Worm (Caenorhabditis elegans): ENCODE results near the gene tig-3.

Gene tig-3

ce11 chrII:15232705-15233104 lies 18.9 kb downstream of the tig-3 start, which contains the start of gene Y46E12BL.2 (continued):
- TF ChIP-seq hlh-13 (GFP tag; optimal IDR thresholded peaks at IDR 0.05), result no peak
- TF ChIP-seq ceh-22 (tag; optimal IDR thresholded peaks at IDR 0.05), result no peak
- no peak for TF ChIP-seq dmd-4 (tag; optimal IDR thresholded peaks at IDR 0.05; ENCODE audit: borderline replicate concordance)
- no peak for TF ChIP-seq lin-11 (tag; optimal IDR thresholded peaks at IDR 0.05)
- no peak for TF ChIP-seq pros-1 (tag; optimal IDR thresholded peaks at IDR 0.05)
- peak; percentile 39 for TF ChIP-seq F13H6.1 (tag; optimal IDR thresholded peaks at IDR 0.05)
- no peak for TF ChIP-seq ceh-6 (GFP tag; optimal IDR thresholded peaks at IDR 0.05)
- no peak for TF ChIP-seq ceh-9 (tag; optimal IDR thresholded peaks at IDR 0.05)
- no peak for TF ChIP-seq elt-2 (tag; optimal IDR thresholded peaks at IDR 0.05)
- no peak for TF ChIP-seq dve-1 (tag; optimal IDR thresholded peaks at IDR 0.05)
- no peak for TF ChIP-seq ahr-1 (tag; optimal IDR thresholded peaks at IDR 0.05)
- no peak for TF ChIP-seq K02D7.2 (tag; optimal IDR thresholded peaks at IDR 0.05)
- peak; percentile 81 for TF ChIP-seq ceh-2 (tag; optimal IDR thresholded peaks at IDR 0.05)
- TF ChIP-seq unc-42 (tag; optimal IDR thresholded peaks at IDR 0.05), result peak; percentile 62
- TF ChIP-seq K09A11.1 (tag; optimal IDR thresholded peaks at IDR 0.05; ENCODE audit: insufficient read depth), result no peak
- peak; percentile 74 for TF ChIP-seq tbx-2 (tag; optimal IDR thresholded peaks at IDR 0.05)
- TF ChIP-seq fkh-10 (GFP tag; optimal IDR thresholded peaks at IDR 0.05), result no peak
- TF ChIP-seq eyg-1 (tag; optimal IDR thresholded peaks at IDR 0.05), result no peak
- TF ChIP-seq gmeb-2 (tag; optimal IDR thresholded peaks at IDR 0.05), result peak; percentile 13
- TF ChIP-seq ama-1 (optimal IDR thresholded peaks at IDR 0.05), result no peak

ce11 chrII:15229785-15230393 lies 21.7 kb downstream of the tig-3 start, which contains the start of gene spsb-2:
Gene spsb-2, plus strand, starts transcription at chrII:15230343.
- TF ChIP-seq unc-55 (GFP tag; optimal IDR thresholded peaks at IDR 0.05) (no peak), C38D4.7 (GFP tag; optimal IDR thresholded peaks at IDR 0.05) (no peak), ama-1 (optimal IDR thresholded peaks at IDR 0.05) (no peak)

DNA sequence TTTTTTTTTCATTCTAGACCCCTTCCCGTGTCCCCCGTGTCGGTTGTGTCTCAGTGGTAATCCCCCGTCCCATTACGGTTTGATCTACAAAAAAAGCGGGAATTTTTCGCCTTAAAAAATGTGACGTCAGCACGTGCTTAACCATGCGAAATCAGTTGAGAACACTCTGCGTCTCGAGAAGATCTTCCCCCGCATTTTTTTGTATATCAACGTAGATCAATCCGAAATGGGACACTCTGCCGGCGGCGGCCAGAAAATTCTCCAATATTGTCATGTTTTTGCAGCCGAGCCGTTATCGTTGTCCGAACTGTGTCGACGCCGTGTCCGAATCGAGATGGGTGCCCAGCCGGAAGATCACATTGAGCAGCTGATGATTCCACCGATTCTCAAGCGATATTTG lies 23.6 kb downstream of the tig-3 start:
- TF ChIP-seq rnt-1 (tag; optimal IDR thresholded peaks at IDR 0.05) (no peak), madf-2 (tag; optimal IDR thresholded peaks at IDR 0.05) (no peak), che-1 (tag; optimal IDR thresholded peaks at IDR 0.05) (no peak), ceh-19 (GFP tag; optimal IDR thresholded peaks at IDR 0.05) (no peak), nhr-232 (tag; optimal IDR thresholded peaks at IDR 0.05) (no peak), ceh-14 (tag; optimal IDR thresholded peaks at IDR 0.05) (no peak), pax-1 (tag; optimal IDR thresholded peaks at IDR 0.05) (no peak), fkh-6 (tag; optimal IDR thresholded peaks at IDR 0.05) (no peak), ets-4 (tag; optimal IDR thresholded peaks at IDR 0.05) (no peak), gmeb-2 (tag; optimal IDR thresholded peaks at IDR 0.05) (no peak), T23F11.4 (GFP tag; optimal IDR thresholded peaks at IDR 0.05) (no peak), ceh-18 (tag; optimal IDR thresholded peaks at IDR 0.05) (no peak), lim-6 (tag; optimal IDR thresholded peaks at IDR 0.05) (no peak), odd-2 (tag; optimal IDR thresholded peaks at IDR 0.05) (no peak), ceh-48 (tag; optimal IDR thresholded peaks at IDR 0.05) (no peak), fax-1 (tag; optimal IDR thresholded peaks at IDR 0.05) (no peak)

ce11 chrII:15226805-15227204 lies 24.8 kb downstream of the tig-3 start:
- no peak for TF ChIP-seq ceh-30 (tag; optimal IDR thresholded peaks at IDR 0.05)
- no peak for TF ChIP-seq K09A11.1 (tag; optimal IDR thresholded peaks at IDR 0.05; ENCODE audit: insufficient read depth)
- no peak for TF ChIP-seq ceh-9 (tag; optimal IDR thresholded peaks at IDR 0.05)
- TF ChIP-seq Y22D7AL.16 (tag; optimal IDR thresholded peaks at IDR 0.05), result no peak
- TF ChIP-seq pax-1 (tag; optimal IDR thresholded peaks at IDR 0.05), result no peak
- no peak for TF ChIP-seq zip-5 (tag; optimal IDR thresholded peaks at IDR 0.05)
- no peak for TF ChIP-seq sox-4 (tag; optimal IDR thresholded peaks at IDR 0.05)
- TF ChIP-seq sox-2 (GFP tag; IDR thresholded peaks at IDR 0.05), result no peak

Data from whole organism, late embryonic.